Fruit fly (Drosophila melanogaster) S2 (cell line): ENCODE measurements around the gene Iris.

Experiments used
- CG8478 ChIP-seq: fragments of >200 bp; optimal IDR thresholded peaks from 2 replicates; lab custom pipeline; 2018
- CTCF ChIP-seq, 2 experiments: fragments of >200 bp; optimal IDR thresholded peaks; 2 replicates each; lab custom pipeline; 2018

Iris gene

DNA sequence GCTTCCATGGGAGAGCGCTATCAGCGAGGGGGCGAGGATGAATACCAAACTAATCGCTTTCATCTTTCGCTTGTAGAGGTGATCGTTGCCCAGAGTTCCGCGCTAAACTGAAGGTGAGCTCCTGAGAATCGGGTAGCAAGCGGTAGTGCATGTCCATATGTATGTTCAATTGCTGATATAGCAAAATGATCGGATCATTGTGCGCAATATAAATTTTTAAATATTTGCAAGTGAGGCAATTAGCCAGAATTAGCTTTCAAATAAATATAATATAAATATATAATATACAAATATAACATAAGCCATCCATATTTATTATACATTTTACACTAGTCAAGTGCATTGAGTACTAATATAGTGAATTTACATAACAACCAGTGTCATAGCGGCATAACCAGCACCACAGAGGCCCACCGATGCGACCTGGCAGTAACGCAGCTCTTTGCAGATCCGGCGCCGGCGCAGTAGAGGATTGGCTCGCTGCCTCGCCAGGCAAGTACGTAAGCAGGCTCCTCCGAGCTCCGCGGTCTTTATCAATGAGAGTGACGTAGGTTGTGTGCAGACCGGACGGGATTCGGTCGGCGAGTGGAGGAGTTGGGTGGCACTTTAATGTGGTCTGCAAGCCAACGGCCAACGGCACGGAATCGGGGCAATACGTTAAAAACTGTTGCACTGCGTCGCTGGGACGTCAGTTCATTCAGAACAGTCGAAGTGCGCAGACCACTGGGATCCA, at the start of gene Iris, which contains the start of gene CG4577:
Gene Iris, minus strand, starts transcription at position 88 of the 733 bp plus-strand sequence.
Gene CG4577, plus strand, starts transcription at position 683 of the 733 bp plus-strand sequence.
- no peak for TF ChIP-seq CG8478 (lab: Kevin White, UChicago)
- TF ChIP-seq CTCF (optimal IDR thresholded peaks at IDR 0.05; lab: Kevin White, UChicago) = no peak

DNA sequence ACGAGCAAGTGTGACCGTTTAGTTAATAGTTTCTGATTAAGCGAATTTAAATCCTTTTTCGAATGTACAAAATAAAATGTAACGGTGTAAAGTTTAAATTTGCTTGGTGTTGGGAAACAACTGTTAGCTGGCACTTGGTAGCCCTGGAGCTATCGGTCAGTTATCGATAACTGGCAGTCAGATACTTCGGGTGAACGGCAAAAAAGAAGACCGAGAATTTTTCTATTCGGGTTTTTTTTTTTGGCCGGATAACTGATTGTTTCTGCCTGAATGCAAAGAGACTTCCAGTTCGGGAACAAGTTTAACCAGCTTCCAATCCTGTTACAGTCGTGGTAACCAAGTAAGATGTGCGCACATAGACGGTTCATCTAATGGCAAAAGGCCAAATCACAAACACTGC, 43.6 kb upstream of the Iris start, which contains the start of gene CG4896:
Gene CG4896, plus strand, starts transcription at position 169 of the 400 bp plus-strand sequence.
- TF ChIP-seq CG8478 (lab: Kevin White, UChicago) (no peak), CTCF (optimal IDR thresholded peaks at IDR 0.05; lab: Kevin White, UChicago) (no peak)

DNA sequence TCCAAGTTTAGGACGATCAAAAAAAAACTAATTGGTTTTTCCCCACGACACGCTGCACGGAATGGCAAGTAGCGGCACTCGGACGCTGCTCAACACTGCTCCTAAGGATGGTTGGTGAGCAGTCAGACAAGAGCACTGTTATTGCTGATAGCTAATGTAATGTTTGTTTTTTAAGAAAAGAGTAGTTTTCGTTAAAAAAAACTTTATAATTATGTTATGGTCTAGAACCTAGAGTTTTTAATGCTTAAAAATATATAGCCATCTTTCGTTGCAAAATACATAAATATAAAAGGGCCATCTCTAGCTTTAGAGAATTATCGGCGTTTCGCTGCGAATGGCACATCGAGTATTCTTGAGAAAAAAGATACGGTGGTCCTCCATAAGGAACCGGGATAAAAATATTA, 38.8 kb upstream of the Iris start, which contains the start of the genes Charon and CG4887:
Gene Charon, minus strand, starts transcription at position 102 of the 404 bp plus-strand sequence.
Gene CG4887, plus strand, starts transcription at position 306 of the 404 bp plus-strand sequence.
- TF ChIP-seq CTCF (optimal IDR thresholded peaks at IDR 0.05; lab: Kevin White, UChicago) (no peak), CG8478 (lab: Kevin White, UChicago) (no peak)

- TF ChIP-seq CG8478 (lab: Kevin White, UChicago) (no peak), CTCF (optimal IDR thresholded peaks at IDR 0.05; lab: Kevin White, UChicago) (no peak)
These were observed 36.0 kb upstream of the Iris start, which contains the start of the genes CG31922 and Plap for dm6 chr2L:1169867-1170415. CG31922 (plus strand) TSS chr2L:1170181. Plap (minus strand) TSS chr2L:1170365.

- no peak for TF ChIP-seq CG8478 (lab: Kevin White, UChicago)
- no peak for TF ChIP-seq CTCF (optimal IDR thresholded peaks at IDR 0.05; lab: Kevin White, UChicago)
These were observed 32.4 kb upstream of the Iris start, which contains the start of gene CG14341 for dm6 chr2L:1166326-1166725. CG14341 (plus strand) TSS chr2L:1166506.

DNA sequence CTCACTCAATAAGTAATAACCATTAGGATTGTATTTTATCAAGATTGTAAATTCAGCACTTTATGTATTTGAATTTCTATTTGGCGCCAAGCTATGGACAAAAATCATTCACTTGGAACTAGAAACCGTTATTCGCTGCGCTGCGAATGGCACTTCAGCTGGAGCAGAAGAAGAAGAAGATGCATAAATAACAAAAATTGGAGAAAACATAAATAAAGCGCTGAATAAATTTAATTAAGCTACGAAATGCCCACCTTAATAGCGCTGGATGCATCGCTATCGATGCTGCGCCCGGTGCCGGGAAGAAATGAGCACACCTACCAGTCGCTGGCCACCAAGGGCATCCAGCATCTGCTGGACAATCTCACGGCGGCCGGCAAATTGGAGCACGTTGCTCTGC, 30.4 kb upstream of the Iris start, which contains the start of gene IntS14:
Gene IntS14, plus strand, starts transcription at position 150 of the 400 bp plus-strand sequence.
- TF ChIP-seq CTCF (optimal IDR thresholded peaks at IDR 0.05; lab: Kevin White, UChicago) = no peak
- no peak for TF ChIP-seq CG8478 (lab: Kevin White, UChicago)

- TF ChIP-seq CTCF (optimal IDR thresholded peaks at IDR 0.05; lab: Kevin White, UChicago) (no peak), CG8478 (lab: Kevin White, UChicago) (no peak)
These were observed 29.7 kb upstream of the Iris start, which contains the start of gene CG5080 for dm6 chr2L:1163538-1164143. CG5080 (minus strand) TSS chr2L:1163886.

dm6 chr2L:1158519-1159319, 24.8 kb upstream of the Iris start, which contains the start of gene Tango14:
Tango14 (plus strand) TSS chr2L:1158661.
- no peak for TF ChIP-seq CG8478 (lab: Kevin White, UChicago)
- TF ChIP-seq CTCF (optimal IDR thresholded peaks at IDR 0.05; lab: Kevin White, UChicago) = no peak

DNA sequence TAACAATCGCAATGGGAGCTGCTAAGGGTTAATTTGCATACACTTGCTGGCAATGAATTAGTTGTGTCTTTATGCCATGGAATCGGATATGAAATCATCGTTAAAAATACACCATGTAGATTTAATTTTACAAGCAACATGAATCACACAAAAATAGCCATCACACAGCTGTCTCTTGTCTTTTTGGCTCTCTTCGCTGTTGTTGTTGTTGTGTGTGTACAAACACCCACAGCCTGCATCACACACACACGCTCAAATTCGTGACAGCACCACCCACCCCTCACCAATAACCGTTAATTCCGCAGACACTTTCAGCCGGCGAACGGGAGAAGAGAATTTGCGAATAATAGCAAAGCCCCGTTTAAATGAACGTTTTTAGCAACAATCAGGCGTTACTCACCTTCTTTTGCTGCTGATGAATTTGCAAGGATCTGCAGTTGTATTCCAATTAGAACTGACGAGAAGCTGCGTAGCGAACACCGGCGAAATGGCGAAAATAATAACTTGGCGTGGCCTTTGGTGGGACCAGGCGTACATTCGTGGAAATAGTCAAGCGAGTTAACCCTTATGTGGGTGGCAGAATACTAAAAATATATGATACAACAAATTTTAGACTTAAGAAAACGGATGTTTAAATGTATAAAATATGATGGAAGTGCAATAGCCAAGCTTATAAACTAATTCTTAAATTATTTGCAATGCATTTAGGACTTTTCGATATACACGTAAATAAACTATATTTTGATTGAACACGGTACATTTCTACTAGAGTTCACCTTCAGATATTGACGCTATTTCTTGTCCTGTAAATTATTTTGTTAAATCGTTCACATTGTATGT, 24.0 kb upstream of the Iris start, which contains the start of gene capt:
Gene capt, minus strand, starts transcription at position 584 of the 840 bp plus-strand sequence.
- TF ChIP-seq CG8478 (lab: Kevin White, UChicago) = no peak

DNA sequence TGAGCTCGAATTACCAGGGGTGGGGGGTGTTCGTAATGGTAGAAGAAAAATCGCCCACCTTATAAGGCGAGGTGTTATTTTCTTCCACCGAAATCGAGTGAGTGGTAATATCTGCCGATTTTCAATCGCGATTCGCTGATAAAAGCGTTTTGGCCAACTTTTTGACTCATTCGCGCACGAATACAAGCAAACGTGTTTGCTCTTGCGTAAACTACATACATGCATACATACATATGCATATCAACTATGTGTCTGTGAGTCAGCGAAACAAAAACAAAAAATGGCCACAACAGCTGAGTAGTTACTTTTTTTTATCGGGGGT, 23.4 kb upstream of the Iris start:
- TF ChIP-seq CG8478 (lab: Kevin White, UChicago) (no peak), CTCF (optimal IDR thresholded peaks at IDR 0.05; lab: Kevin White, UChicago) (no peak)

- TF ChIP-seq CG8478 (lab: Kevin White, UChicago) (no peak), CTCF (optimal IDR thresholded peaks at IDR 0.05; lab: Kevin White, UChicago) (no peak)
These were observed 22.8 kb upstream of the Iris start for dm6 chr2L:1156592-1157249.

- TF ChIP-seq CG8478 (lab: Kevin White, UChicago) (no peak), CTCF (optimal IDR thresholded peaks at IDR 0.05; lab: Kevin White, UChicago) (no peak)
These were observed 18.8 kb upstream of the Iris start for dm6 chr2L:1152693-1153092.

DNA sequence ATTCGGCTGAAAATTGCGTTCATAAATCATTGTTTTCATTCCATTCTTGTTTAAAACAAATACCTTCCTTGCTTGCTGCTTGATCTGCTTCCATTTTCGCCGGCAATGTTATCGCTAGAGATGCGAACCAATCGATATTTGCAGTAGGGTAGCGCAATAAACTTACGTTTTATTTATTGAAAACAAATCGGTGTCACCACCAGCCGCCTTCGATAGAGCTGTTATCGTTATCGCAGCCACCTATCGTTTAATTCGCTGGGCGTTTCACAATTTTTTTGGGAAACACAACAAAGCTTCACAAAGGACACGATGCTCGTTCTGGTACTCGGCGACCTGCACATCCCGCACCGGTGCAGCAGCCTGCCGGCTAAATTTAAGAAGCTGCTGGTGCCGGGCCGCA, 16.7 kb upstream of the Iris start, which contains the start of the genes Tfb4 and Vps29:
Gene Tfb4, minus strand, starts transcription at position 124 of the 400 bp plus-strand sequence.
Gene Vps29, plus strand, starts transcription at position 213 of the 400 bp plus-strand sequence.
- TF ChIP-seq CTCF (optimal IDR thresholded peaks at IDR 0.05; lab: Kevin White, UChicago) (no peak), CG8478 (lab: Kevin White, UChicago) (no peak)
